Worm (Caenorhabditis elegans) whole organism, L4 larva: ENCODE results near the gene K10H10.6.

Experiments
- T26A8.4 ChIP-seq: fragments of 200-800 bp; sonication (Bioruptor generic); IDR thresholded peaks from 2 replicates; pipeline ENCODE4 v1.3.6; 2022; ENCODE audit warnings: missing genetic modification characterization, missing compliant biosample characterization
- Y48G9A.11 ChIP-seq: fragments of 200-800 bp; sonication (Bioruptor generic); IDR thresholded peaks from 2 replicates; pipeline ENCODE4 v1.3.6; 2022; ENCODE audit warnings: missing genetic modification reagents, missing genetic modification characterization, missing compliant biosample characterization
- Y5F2A.4 ChIP-seq: fragments of 200-800 bp; sonication (Bioruptor generic); optimal IDR thresholded peaks from 2 replicates; lab custom pipeline; 2018; ENCODE audit warnings: mild to moderate bottlenecking, missing genetic modification characterization, missing compliant biosample characterization
- ZK546.5 ChIP-seq, 2 experiments: sonication (generic microtip); optimal IDR thresholded peaks; 2 replicates each; lab custom pipeline; 2017; ENCODE audit warnings: missing biosample characterization in 2 of 2, missing genetic modification characterization in 2 of 2
- ama-1 ChIP-seq: fragments of 150-350 bp; optimal IDR thresholded peaks from 2 replicates; lab custom pipeline; 2014; ENCODE audit warnings: inconsistent platforms, mixed read lengths
- attf-4 ChIP-seq: sonication (generic microtip); optimal IDR thresholded peaks from 3 replicates; lab custom pipeline; 2017; ENCODE audit warnings: missing biosample characterization, missing genetic modification characterization
- ceh-32 ChIP-seq: sonication (generic microtip); optimal IDR thresholded peaks from 2 replicates; lab custom pipeline; 2016; ENCODE audit warnings: mild to moderate bottlenecking, missing genetic modification characterization, missing compliant biosample characterization; ENCODE audit not compliant: poor library complexity
- ceh-62 ChIP-seq: sonication (generic microtip); optimal IDR thresholded peaks from 2 replicates; lab custom pipeline; 2017; ENCODE audit warnings: missing biosample characterization, missing genetic modification characterization
- ces-1 ChIP-seq: fragments of 150-350 bp; sonication (generic microtip); optimal IDR thresholded peaks from 4 replicates; lab custom pipeline; 2014; ENCODE audit warnings: missing biosample characterization, missing genetic modification reagents, missing genetic modification characterization
- ctbp-1 ChIP-seq: fragments of 200-800 bp; sonication (Bioruptor generic); IDR thresholded peaks from 2 replicates; pipeline ENCODE4 v1.3.6; 2022; ENCODE audit warnings: missing genetic modification reagents, missing genetic modification characterization, missing compliant biosample characterization
- dmd-9 ChIP-seq: fragments of 200-800 bp; sonication (Bioruptor generic); IDR thresholded peaks from 2 replicates; pipeline ENCODE4 v1.3.6; 2022; ENCODE audit warnings: missing genetic modification reagents, missing genetic modification characterization, missing compliant biosample characterization
- egl-43 ChIP-seq: fragments of 200-800 bp; sonication (Bioruptor generic); IDR thresholded peaks from 2 replicates; pipeline ENCODE4 v1.3.6; 2022; ENCODE audit warnings: missing genetic modification reagents, missing genetic modification characterization, missing compliant biosample characterization
- hif-1 ChIP-seq, 2 experiments: sonication (generic microtip); optimal IDR thresholded peaks; 2 replicates each; lab custom pipeline; 2016 to 2017; ENCODE audit warnings: missing compliant biosample characterization in 2 of 2, missing genetic modification characterization in 2 of 2, missing genetic modification reagents in 2 of 2, missing genotype in 2 of 2, mild to moderate bottlenecking in 1 of 2
- hlh-11 ChIP-seq: fragments of 200-800 bp; sonication (Bioruptor generic); optimal IDR thresholded peaks from 2 replicates; lab custom pipeline; 2018; ENCODE audit warnings: mild to moderate bottlenecking, missing genetic modification characterization, missing compliant biosample characterization
- jun-1 ChIP-seq: fragments of 150-350 bp; optimal IDR thresholded peaks from 2 replicates; lab custom pipeline; 2014; ENCODE audit warnings: missing biosample characterization, missing genetic modification reagents, missing genetic modification characterization
- madf-9 ChIP-seq: fragments of 200-800 bp; sonication (Bioruptor generic); conservative IDR thresholded peaks from 2 replicates; pipeline ENCODE4 v1.3.6; 2022; ENCODE audit warnings: missing genetic modification reagents, missing genetic modification characterization, missing compliant biosample characterization
- mdt-29 ChIP-seq: fragments of 200-800 bp; sonication (Bioruptor generic); IDR thresholded peaks from 2 replicates; pipeline ENCODE4 v1.3.6; 2022; ENCODE audit warnings: missing genetic modification reagents, missing genetic modification characterization, missing compliant biosample characterization
- mes-2 ChIP-seq: sonication (generic microtip); optimal IDR thresholded peaks from 2 replicates; lab custom pipeline; 2016; ENCODE audit warnings: missing genotype, mild to moderate bottlenecking, missing genetic modification characterization, missing compliant biosample characterization; ENCODE audit not compliant: poor library complexity, severe bottlenecking
- nhr-237 ChIP-seq: sonication (generic microtip); optimal IDR thresholded peaks from 2 replicates; lab custom pipeline; 2017; ENCODE audit warnings: missing biosample characterization, missing genetic modification characterization
- nhr-41 ChIP-seq: fragments of 200-800 bp; sonication (Bioruptor generic); IDR thresholded peaks from 2 replicates; pipeline ENCODE4 v1.3.6; 2022; ENCODE audit warnings: missing genetic modification reagents, missing genetic modification characterization, missing compliant biosample characterization
- nhr-42 ChIP-seq: fragments of 200-800 bp; sonication (Bioruptor generic); IDR thresholded peaks from 2 replicates; pipeline ENCODE4 v1.3.6; 2022; ENCODE audit warnings: missing genetic modification characterization, missing compliant biosample characterization
- nhr-76 ChIP-seq: fragments of 150-350 bp; optimal IDR thresholded peaks from 2 replicates; lab custom pipeline; 2014; ENCODE audit warnings: missing biosample characterization, missing genetic modification characterization
- rbr-2 ChIP-seq: sonication (generic microtip); optimal IDR thresholded peaks from 2 replicates; lab custom pipeline; 2016; ENCODE audit warnings: missing genotype, missing genetic modification characterization, missing compliant biosample characterization
- set-16 ChIP-seq: fragments of 200-800 bp; sonication (Bioruptor generic); IDR thresholded peaks from 2 replicates; pipeline ENCODE4 v1.3.6; 2022; ENCODE audit warnings: missing genetic modification reagents, missing genetic modification characterization, missing compliant biosample characterization
- skn-1 ChIP-seq: fragments of 150-350 bp; optimal IDR thresholded peaks from 2 replicates; lab custom pipeline; 2014; ENCODE audit warnings: missing biosample characterization, missing genetic modification characterization
- snpc-1.2 ChIP-seq: fragments of 200-800 bp; sonication (Bioruptor generic); IDR thresholded peaks from 2 replicates; pipeline ENCODE4 v1.3.6; 2022; ENCODE audit warnings: missing genetic modification reagents, missing genetic modification characterization, missing compliant biosample characterization
- snpc-4 ChIP-seq: fragments of 150-350 bp; optimal IDR thresholded peaks from 2 replicates; lab custom pipeline; 2014; ENCODE audit warnings: missing biosample characterization, missing genetic modification characterization
- unc-62 ChIP-seq, 3 experiments: fragments of 150-350 bp in 1 of 3; sonication (generic microtip); optimal IDR thresholded peaks in 2 of 3; peaks in 1 of 3; 1 replicate in 1 of 3; 2 replicates in 2 of 3; lab custom pipeline; 2014 to 2017; ENCODE audit warnings: missing biosample characterization in 3 of 3, missing genetic modification characterization in 3 of 3, missing genetic modification reagents in 3 of 3, missing genotype in 1 of 3
- vab-7 ChIP-seq: fragments of 200-800 bp; sonication (Bioruptor generic); IDR thresholded peaks from 2 replicates; pipeline ENCODE4 v1.3.6; 2022; ENCODE audit warnings: missing genetic modification reagents, missing genetic modification characterization, missing compliant biosample characterization
- zfp-2 ChIP-seq: sonication (generic microtip); optimal IDR thresholded peaks from 2 replicates; lab custom pipeline; 2016; ENCODE audit warnings: mild to moderate bottlenecking, missing genetic modification characterization, missing compliant biosample characterization
- zip-11 ChIP-seq: fragments of 200-800 bp; sonication (Bioruptor generic); IDR thresholded peaks from 2 replicates; pipeline ENCODE4 v1.3.6; 2022; ENCODE audit warnings: missing genetic modification characterization, missing compliant biosample characterization
- ztf-11 ChIP-seq: fragments of 150-350 bp; optimal IDR thresholded peaks from 2 replicates; lab custom pipeline; 2014; ENCODE audit warnings: missing biosample characterization, missing genetic modification characterization
- ztf-7 ChIP-seq: fragments of 150-350 bp; optimal IDR thresholded peaks from 2 replicates; lab custom pipeline; 2014; ENCODE audit warnings: missing biosample characterization, missing genetic modification characterization

The K10H10.6 gene

DNA sequence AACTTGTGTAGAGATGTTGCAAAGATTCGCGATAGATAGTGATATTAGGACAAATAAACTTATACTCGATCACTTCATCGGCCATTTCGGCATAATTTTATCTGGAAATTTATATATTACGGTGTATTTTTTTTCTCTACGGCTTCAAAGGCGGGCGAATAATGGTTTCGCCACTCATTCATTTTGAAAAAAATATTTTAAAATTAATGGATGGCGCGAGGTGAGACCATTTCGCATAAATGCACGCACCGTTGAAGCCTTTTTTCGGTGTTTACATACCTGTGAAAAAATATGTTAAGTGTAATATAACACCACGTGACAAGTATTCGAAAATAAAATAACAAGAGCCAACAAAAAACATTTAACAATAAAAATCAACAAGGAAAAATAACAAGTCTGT, 18.9 kb downstream of the K10H10.6 start, which contains the start of gene btb-19:
Gene btb-19 (minus strand): TSS at position 101 of the 400 bp plus-strand sequence.
- TF ChIP-seq ZK546.5 (tag; optimal IDR thresholded peaks at IDR 0.05; lab: Kevin White, UChicago) (no peak), mdt-29 (GFP tag; lab: Robert Waterston, UW) (no peak), skn-1 (tag; lab: Kevin White, UChicago) (no peak), snpc-1.2 (GFP tag; lab: Robert Waterston, UW) (no peak), ceh-32 (tag; lab: Kevin White, UChicago) (no peak), snpc-4 (tag; lab: Kevin White, UChicago) (no peak), zip-11 (no peak)

DNA sequence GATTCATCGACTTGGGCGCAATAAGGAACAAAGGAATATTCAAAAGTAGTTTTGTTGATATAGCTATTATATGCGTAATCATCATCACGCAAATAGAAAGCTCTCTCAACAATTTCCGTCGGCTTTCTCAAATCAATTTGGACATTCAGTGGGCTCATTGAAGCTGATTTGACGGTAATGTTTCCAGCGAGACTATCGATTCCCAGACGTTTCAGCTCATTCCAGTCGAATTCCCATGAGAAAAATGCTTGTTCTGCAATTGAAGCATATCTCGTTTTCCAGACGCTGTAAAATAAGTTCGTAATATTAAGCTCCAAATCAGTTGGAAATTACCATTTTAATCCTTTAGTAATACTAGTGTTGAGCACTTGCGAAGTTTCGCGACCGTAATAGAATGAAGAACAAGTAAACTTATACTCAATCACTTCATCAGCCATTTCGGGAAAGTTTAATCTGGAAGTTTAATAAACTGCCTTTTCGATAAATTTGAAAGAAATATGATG, 20.0 kb downstream of the K10H10.6 start, which contains the start of gene btb-20:
Gene btb-20 (minus strand): TSS at position 453 of the 503 bp plus-strand sequence.
- TF ChIP-seq set-16 (GFP tag; lab: Robert Waterston, UW) (no peak), unc-62 (GFP tag; optimal IDR thresholded peaks at IDR 0.05 in 1 of 2; lab: Kevin White, UChicago) (peak in 1 of 2 experiments; percentile 93), unc-62 (tag; optimal IDR thresholded peaks at IDR 0.05; lab: Kevin White, UChicago) (no peak)

DNA sequence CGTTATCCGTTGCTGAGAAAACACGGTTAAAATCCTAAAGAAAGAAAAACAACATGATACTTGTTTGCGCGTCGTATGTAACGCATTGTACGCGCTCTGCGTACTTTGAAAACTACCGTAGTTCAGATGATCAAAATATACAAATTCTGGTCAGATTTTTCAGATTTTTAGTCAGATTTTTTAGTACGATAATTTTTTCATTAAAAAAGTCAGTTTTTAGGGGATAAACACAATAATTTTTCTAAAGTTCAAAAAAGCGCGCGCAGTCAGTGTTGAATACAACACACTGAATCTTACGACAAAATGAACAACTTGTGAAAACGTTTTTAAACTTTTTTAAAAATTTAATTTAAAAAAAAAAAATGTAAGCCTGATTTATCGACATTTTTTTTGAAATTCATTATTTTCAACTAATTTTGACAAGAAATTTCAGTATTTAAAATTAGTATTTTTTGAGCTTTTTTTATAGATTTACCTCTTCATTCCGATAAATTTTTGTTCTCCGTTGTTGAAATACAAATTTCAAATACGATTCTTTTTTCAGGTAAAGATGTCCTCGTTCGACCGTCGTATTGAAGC, 20.6 kb downstream of the K10H10.6 start, which contains the start of gene pot-2:
Gene pot-2 (plus strand): TSS at position 529 of the 579 bp plus-strand sequence.
- TF ChIP-seq ztf-11 (tag; lab: Kevin White, UChicago) (no peak), egl-43 (GFP tag; lab: Robert Waterston, UW) (no peak), ces-1 (GFP tag; lab: Kevin White, UChicago) (no peak), ama-1 (no peak), nhr-41 (GFP tag; lab: Robert Waterston, UW) (no peak), ztf-7 (tag; lab: Kevin White, UChicago) (no peak), jun-1 (tag; lab: Kevin White, UChicago) (no peak)

DNA sequence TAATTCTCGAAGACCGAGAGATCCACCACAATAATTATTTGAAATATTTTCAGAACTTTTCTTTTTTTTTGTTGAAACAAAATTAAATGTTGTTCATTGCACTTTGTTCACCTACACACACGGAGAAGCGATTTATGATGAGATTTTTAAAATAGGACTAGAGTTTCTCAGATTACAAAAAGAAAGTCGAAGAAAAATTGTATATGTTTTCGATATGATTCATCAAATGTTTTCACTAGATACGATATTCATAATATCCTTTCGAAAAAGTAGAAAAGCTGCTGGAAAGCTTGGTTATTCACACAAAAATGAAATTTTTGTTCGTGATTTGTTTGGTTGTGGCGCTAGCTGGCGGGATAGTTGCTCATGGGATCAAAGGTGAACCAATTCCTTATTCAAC, 21.9 kb downstream of the K10H10.6 start, which contains the start of gene F57C2.4:
Gene F57C2.4 (plus strand): TSS at position 301 of the 400 bp plus-strand sequence.
- no peak for TF ChIP-seq vab-7
- no peak for TF ChIP-seq dmd-9
- TF ChIP-seq hif-1 (tag; optimal IDR thresholded peaks at IDR 0.05; lab: Kevin White, UChicago), result no peak
- TF ChIP-seq Y5F2A.4 (GFP tag; lab: Kevin White, UChicago), result no peak
- no peak for TF ChIP-seq mes-2
- no peak for TF ChIP-seq ctbp-1 (GFP tag; lab: Robert Waterston, UW)
- no peak for TF ChIP-seq hlh-11 (tag; lab: Kevin White, UChicago)
- no peak for TF ChIP-seq set-16 (GFP tag; lab: Robert Waterston, UW)
- no peak for TF ChIP-seq nhr-237
- no peak for TF ChIP-seq T26A8.4 (GFP tag; lab: Robert Waterston, UW)
- TF ChIP-seq nhr-76, result no peak
- no peak for TF ChIP-seq zfp-2 (tag; lab: Kevin White, UChicago)
- no peak for TF ChIP-seq attf-4
- TF ChIP-seq nhr-42 (GFP tag; lab: Robert Waterston, UW), result no peak
- TF ChIP-seq ces-1 (GFP tag; lab: Kevin White, UChicago), result no peak
- no peak for TF ChIP-seq madf-9

DNA sequence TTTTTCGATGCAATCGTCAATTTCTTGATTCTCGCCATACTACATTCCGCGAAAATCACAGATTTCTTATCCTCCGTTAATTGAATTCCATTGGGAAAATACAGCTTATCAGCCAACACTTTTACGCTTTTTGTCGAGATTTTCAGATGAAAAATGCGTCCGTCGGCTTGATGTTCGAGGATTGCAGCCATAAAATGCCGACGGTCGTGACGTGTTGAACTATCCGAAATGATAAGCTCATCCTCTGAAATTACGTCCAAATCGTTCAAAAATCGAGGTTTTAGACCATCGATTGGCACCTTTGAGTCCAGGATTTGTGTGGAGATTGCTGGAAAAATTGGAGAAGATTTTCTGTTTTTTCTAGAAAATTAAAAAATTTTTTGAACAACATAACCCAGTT, 24.0 kb downstream of the K10H10.6 start:
- TF ChIP-seq unc-62 (GFP tag; optimal IDR thresholded peaks at IDR 0.05 in 1 of 2; lab: Kevin White, UChicago) (peak in 1 of 2 experiments; percentile 90), unc-62 (tag; optimal IDR thresholded peaks at IDR 0.05; lab: Kevin White, UChicago) (no peak), rbr-2 (tag; lab: Kevin White, UChicago) (no peak), Y48G9A.11 (GFP tag; lab: Robert Waterston, UW) (no peak), ceh-62 (no peak)
